Worm (Caenorhabditis elegans): Measurements from ENCODE around the gene T28F3.5.
A peak's percentile ranks its signal among the peaks of the same experiment; 100 is the strongest.

T28F3.5 gene

ce11 chrIV:17277459-17278173 lies 17.0 kb upstream of the T28F3.5 start:
- TF ChIP-seq tbx-2 (tag; optimal IDR thresholded peaks at IDR 0.05) (no peak), ama-1 (optimal IDR thresholded peaks at IDR 0.05) (peak; percentile 10), pqm-1 (tag; optimal IDR thresholded peaks at IDR 0.05) (no peak), pha-4 (tag; optimal IDR thresholded peaks at IDR 0.05) (no peak), mml-1 (tag; optimal IDR thresholded peaks at IDR 0.05) (no peak)

- TF ChIP-seq unc-39 (tag; optimal IDR thresholded peaks at IDR 0.05) (no peak), egl-5 (tag; optimal IDR thresholded peaks at IDR 0.05) (peak; percentile 97), elt-2 (tag; optimal IDR thresholded peaks at IDR 0.05) (peak; percentile 83), elt-1 (tag; optimal IDR thresholded peaks at IDR 0.05) (peak; percentile 42), fkh-2 (tag; optimal IDR thresholded peaks at IDR 0.05) (no peak), fkh-10 (GFP tag; optimal IDR thresholded peaks at IDR 0.05) (peak; percentile 100), snpc-4 (tag; optimal IDR thresholded peaks at IDR 0.05) (peak; percentile 78), ztf-4 (tag; optimal IDR thresholded peaks at IDR 0.05) (peak; percentile 86), nhr-25 (tag; optimal IDR thresholded peaks at IDR 0.05) (peak; percentile 89), elt-3 (tag; optimal IDR thresholded peaks at IDR 0.05) (peak in 1 of 3 experiments; percentile 87), nfya-1 (tag; optimal IDR thresholded peaks at IDR 0.05; ENCODE audit: insufficient read depth) (peak; percentile 94), sea-2 (GFP tag; optimal IDR thresholded peaks at IDR 0.05) (peak; percentile 37), nhr-77 (tag; optimal IDR thresholded peaks at IDR 0.05) (peak; percentile 86), eor-1 (tag; optimal IDR thresholded peaks at IDR 0.05) (peak; percentile 79 to 89), ZK546.5 (tag; optimal IDR thresholded peaks at IDR 0.05) (peak; percentile 49), lin-15B (tag; optimal IDR thresholded peaks at IDR 0.05) (peak; percentile 88), skn-1 (tag; optimal IDR thresholded peaks at IDR 0.05) (peak; percentile 86), zag-1 (tag; optimal IDR thresholded peaks at IDR 0.05) (peak; percentile 34), aly-2 (tag; optimal IDR thresholded peaks at IDR 0.05) (no peak), nhr-237 (tag; optimal IDR thresholded peaks at IDR 0.05) (peak; percentile 50), pha-4 (tag; optimal IDR thresholded peaks at IDR 0.05) (peak; percentile 96), mml-1 (tag; optimal IDR thresholded peaks at IDR 0.05) (no peak), nhr-28 (tag; optimal IDR thresholded peaks at IDR 0.05) (no peak), ama-1 (optimal IDR thresholded peaks at IDR 0.05) (peak; percentile 87), ceh-16 (tag; optimal IDR thresholded peaks at IDR 0.05) (peak; percentile 3), unc-62 (GFP tag; optimal IDR thresholded peaks at IDR 0.05) (peak; percentile 81), nhr-23 (tag; optimal IDR thresholded peaks at IDR 0.05) (peak; percentile 98), hmg-11 (tag; optimal IDR thresholded peaks at IDR 0.05) (peak; percentile 90), ztf-11 (tag; optimal IDR thresholded peaks at IDR 0.05) (no peak), nhr-67 (tag; optimal IDR thresholded peaks at IDR 0.05) (peak; percentile 22), ceh-9 (tag; optimal IDR thresholded peaks at IDR 0.05) (no peak), daf-12 (tag; optimal IDR thresholded peaks at IDR 0.05) (peak; percentile 68), pqm-1 (tag; optimal IDR thresholded peaks at IDR 0.05) (peak; percentile 92), egl-27 (tag; optimal IDR thresholded peaks at IDR 0.05) (peak; percentile 64), nhr-76 (tag; optimal IDR thresholded peaks at IDR 0.05) (peak; percentile 73), lsy-12 (tag; optimal IDR thresholded peaks at IDR 0.05) (peak; percentile 100), lin-39 (tag; optimal IDR thresholded peaks at IDR 0.05) (peak; percentile 91), ceh-28 (tag; optimal IDR thresholded peaks at IDR 0.05) (peak; percentile 89), ceh-82 (tag; optimal IDR thresholded peaks at IDR 0.05) (peak; percentile 88), nhr-43 (tag; optimal IDR thresholded peaks at IDR 0.05; ENCODE audit: poor library complexity, severe bottlenecking) (peak; percentile 76), tbx-2 (tag; optimal IDR thresholded peaks at IDR 0.05) (peak; percentile 93), nhr-12 (tag; optimal IDR thresholded peaks at IDR 0.05) (no peak), jun-1 (tag; optimal IDR thresholded peaks at IDR 0.05) (peak; percentile 97), fos-1 (tag; optimal IDR thresholded peaks at IDR 0.05) (peak; percentile 91), nhr-11 (tag; optimal IDR thresholded peaks at IDR 0.05) (peak; percentile 98), mdl-1 (tag; optimal IDR thresholded peaks at IDR 0.05) (peak; percentile 31), R02D3.7 (tag; optimal IDR thresholded peaks at IDR 0.05) (peak; percentile 80)
Observed at ce11 chrIV:17278363-17278762, 16.2 kb upstream of the T28F3.5 start.
